Worm (Caenorhabditis elegans) whole organism, L1 larva: ENCODE data around the gene M02G9.4.
A peak's percentile ranks its signal among the peaks of the same experiment; 100 is the strongest.

Source experiments
- C16A3.4 ChIP-seq: fragments of 150-350 bp; optimal IDR thresholded peaks from 2 replicates; lab custom pipeline; 2014; ENCODE audit warnings: missing biosample characterization, missing genetic modification characterization
- alr-1 ChIP-seq: fragments of 200-800 bp; sonication (Bioruptor generic); optimal IDR thresholded peaks from 2 replicates; lab custom pipeline; 2018; ENCODE audit warnings: borderline replicate concordance, mild to moderate bottlenecking, missing genetic modification characterization, missing compliant biosample characterization
- blmp-1 ChIP-seq: fragments of 150-350 bp; optimal IDR thresholded peaks from 2 replicates; lab custom pipeline; 2014; ENCODE audit warnings: missing biosample characterization, missing genetic modification characterization
- ceh-8 ChIP-seq: fragments of 200-800 bp; sonication (Bioruptor generic); optimal IDR thresholded peaks from 2 replicates; lab custom pipeline; 2018; ENCODE audit warnings: mild to moderate bottlenecking, missing genetic modification characterization, moderate library complexity, missing compliant biosample characterization
- ceh-82 ChIP-seq, 3 experiments: fragments of 150-350 bp in 1 of 3; sonication (generic microtip) in 2 of 3; optimal IDR thresholded peaks; 2 replicates each; lab custom pipeline; 2014 to 2017; ENCODE audit warnings: missing biosample characterization in 3 of 3, missing genetic modification characterization in 3 of 3
- dpl-1 ChIP-seq, 3 experiments: fragments of 150-350 bp in 2 of 3; sonication (generic microtip) in 1 of 3; optimal IDR thresholded peaks; 2 replicates each; lab custom pipeline; 2014 to 2017; ENCODE audit warnings: missing biosample characterization in 3 of 3, missing genetic modification characterization in 3 of 3, missing genetic modification reagents in 3 of 3
- dsc-1 ChIP-seq: sonication (generic microtip); optimal IDR thresholded peaks from 2 replicates; lab custom pipeline; 2016; ENCODE audit warnings: mild to moderate bottlenecking, missing genetic modification characterization, missing compliant biosample characterization
- elt-3 ChIP-seq, 6 experiments: fragments of 150-350 bp in 1 of 6; sonication (generic microtip); optimal IDR thresholded peaks; 2 replicates each; lab custom pipeline; 2017 to 2018; ENCODE audit warnings: missing biosample characterization in 6 of 6, missing genetic modification characterization in 6 of 6, inconsistent platforms in 1 of 6
- fkh-4 ChIP-seq: sonication (generic microtip); optimal IDR thresholded peaks from 2 replicates; lab custom pipeline; 2016; ENCODE audit warnings: missing compliant biosample characterization, missing genetic modification characterization, borderline replicate concordance
- fkh-8 ChIP-seq: sonication (generic microtip); optimal IDR thresholded peaks from 2 replicates; lab custom pipeline; 2016; ENCODE audit warnings: mild to moderate bottlenecking, missing genetic modification characterization, missing compliant biosample characterization
- fos-1 ChIP-seq: fragments of 150-350 bp; optimal IDR thresholded peaks from 2 replicates; lab custom pipeline; 2014; ENCODE audit warnings: missing biosample characterization, missing genetic modification characterization
- hlh-17 ChIP-seq: fragments of 200-800 bp; sonication (Bioruptor generic); optimal IDR thresholded peaks from 2 replicates; lab custom pipeline; 2018; ENCODE audit warnings: missing genetic modification characterization, mild to moderate bottlenecking, missing compliant biosample characterization, moderate library complexity, borderline replicate concordance
- irx-1 ChIP-seq: sonication (generic microtip); optimal IDR thresholded peaks from 2 replicates; lab custom pipeline; 2016; ENCODE audit warnings: missing genetic modification characterization, missing compliant biosample characterization
- isw-1 ChIP-seq: fragments of 200-800 bp; sonication (Bioruptor generic); IDR thresholded peaks from 2 replicates; pipeline ENCODE4 v1.3.6; 2022; ENCODE audit warnings: missing genetic modification characterization, missing compliant biosample characterization
- jun-1 ChIP-seq: fragments of 150-350 bp; optimal IDR thresholded peaks from 2 replicates; lab custom pipeline; 2014; ENCODE audit warnings: missing biosample characterization, missing genetic modification reagents, missing genetic modification characterization
- lin-14 ChIP-seq: fragments of 200-800 bp; sonication (Bioruptor generic); optimal IDR thresholded peaks from 2 replicates; lab custom pipeline; 2018; ENCODE audit warnings: mild to moderate bottlenecking, missing genetic modification characterization, moderate library complexity, missing compliant biosample characterization
- lin-35 ChIP-seq, 2 experiments: fragments of 150-350 bp; optimal IDR thresholded peaks; 2 replicates each; lab custom pipeline; 2014; ENCODE audit warnings: missing biosample characterization in 2 of 2, missing genetic modification characterization in 2 of 2, missing genetic modification reagents in 2 of 2
- lir-3 ChIP-seq: sonication (generic microtip); optimal IDR thresholded peaks from 2 replicates; lab custom pipeline; 2016; ENCODE audit warnings: mild to moderate bottlenecking, missing genetic modification characterization, moderate library complexity, missing compliant biosample characterization; ENCODE audit not compliant: poor library complexity
- lsy-2 ChIP-seq, 2 experiments: fragments of 150-350 bp; optimal IDR thresholded peaks; 2 replicates each; lab custom pipeline; 2014; ENCODE audit warnings: missing biosample characterization in 2 of 2, missing genetic modification characterization in 2 of 2
- mdl-1 ChIP-seq, 2 experiments: fragments of 150-350 bp; optimal IDR thresholded peaks; 2 replicates each; lab custom pipeline; 2014 to 2017; ENCODE audit warnings: missing biosample characterization in 2 of 2, missing genetic modification characterization in 2 of 2, inconsistent platforms in 1 of 2
- mef-2 ChIP-seq: fragments of 150-350 bp; optimal IDR thresholded peaks from 2 replicates; lab custom pipeline; 2014; ENCODE audit warnings: missing biosample characterization, missing genetic modification characterization
- mep-1 ChIP-seq: fragments of 150-350 bp; optimal IDR thresholded peaks from 2 replicates; lab custom pipeline; 2014; ENCODE audit warnings: missing biosample characterization, missing genetic modification characterization
- nhr-11 ChIP-seq: fragments of 150-350 bp; optimal IDR thresholded peaks from 2 replicates; lab custom pipeline; 2014; ENCODE audit warnings: missing biosample characterization, missing genetic modification characterization
- nhr-12 ChIP-seq: sonication (generic microtip); optimal IDR thresholded peaks from 2 replicates; lab custom pipeline; 2017; ENCODE audit warnings: missing biosample characterization, missing genetic modification characterization
- nhr-19 ChIP-seq: fragments of 200-800 bp; sonication (Bioruptor generic); conservative IDR thresholded peaks from 2 replicates; pipeline ENCODE4 v1.3.6; 2022; ENCODE audit warnings: missing genetic modification characterization, missing compliant biosample characterization
- nhr-20 ChIP-seq: sonication (generic microtip); optimal IDR thresholded peaks from 2 replicates; lab custom pipeline; 2016; ENCODE audit warnings: mild to moderate bottlenecking, missing genetic modification characterization, missing compliant biosample characterization
- nhr-237 ChIP-seq: fragments of 150-350 bp; optimal IDR thresholded peaks from 2 replicates; lab custom pipeline; 2014; ENCODE audit warnings: missing biosample characterization, missing genetic modification characterization
- nhr-71 ChIP-seq: sonication (generic microtip); optimal IDR thresholded peaks from 2 replicates; lab custom pipeline; 2016; ENCODE audit warnings: mild to moderate bottlenecking, missing genetic modification characterization, moderate library complexity, missing compliant biosample characterization
- nhr-84 ChIP-seq: sonication (generic microtip); optimal IDR thresholded peaks from 2 replicates; lab custom pipeline; 2017; ENCODE audit warnings: missing biosample characterization, missing genetic modification characterization
- nhr-85 ChIP-seq: sonication (generic microtip); peaks from one replicate; lab custom pipeline; 2016; ENCODE audit warnings: missing genetic modification characterization, inconsistent platforms, missing compliant biosample characterization
- nhr-90 ChIP-seq: sonication (generic microtip); optimal IDR thresholded peaks from 2 replicates; lab custom pipeline; 2016; ENCODE audit warnings: mild to moderate bottlenecking, missing genetic modification characterization, missing compliant biosample characterization; ENCODE audit not compliant: poor library complexity
- pag-3 ChIP-seq: sonication (generic microtip); optimal IDR thresholded peaks from 2 replicates; lab custom pipeline; 2017; ENCODE audit warnings: missing genetic modification characterization, mild to moderate bottlenecking, missing compliant biosample characterization, antibody characterized with exemption, borderline replicate concordance; ENCODE audit not compliant: insufficient read depth
- rnt-1 ChIP-seq: sonication (generic microtip); optimal IDR thresholded peaks from 2 replicates; lab custom pipeline; 2016; ENCODE audit warnings: mild to moderate bottlenecking, missing genetic modification characterization, moderate library complexity, missing compliant biosample characterization
- skn-1 ChIP-seq: fragments of 150-350 bp; optimal IDR thresholded peaks from 2 replicates; lab custom pipeline; 2014; ENCODE audit warnings: missing biosample characterization, missing genetic modification characterization
- snpc-4 ChIP-seq: fragments of 150-350 bp; optimal IDR thresholded peaks from 2 replicates; lab custom pipeline; 2014; ENCODE audit warnings: missing biosample characterization, missing genetic modification characterization
- snu-23 ChIP-seq: sonication (generic microtip); optimal IDR thresholded peaks from 2 replicates; lab custom pipeline; 2016; ENCODE audit warnings: missing genetic modification characterization, missing compliant biosample characterization
- sptf-1 ChIP-seq: fragments of 150-350 bp; optimal IDR thresholded peaks from 2 replicates; lab custom pipeline; 2014; ENCODE audit warnings: missing biosample characterization, missing genetic modification characterization
- tbx-2 ChIP-seq: sonication (generic microtip); optimal IDR thresholded peaks from 2 replicates; lab custom pipeline; 2016; ENCODE audit warnings: missing genetic modification characterization, missing compliant biosample characterization
- unc-130 ChIP-seq: fragments of 150-350 bp; optimal IDR thresholded peaks from 2 replicates; lab custom pipeline; 2017; ENCODE audit warnings: missing biosample characterization, missing genetic modification characterization, inconsistent platforms
- vab-15 ChIP-seq: sonication (generic microtip); optimal IDR thresholded peaks from 2 replicates; lab custom pipeline; 2017; ENCODE audit warnings: missing genotype, mild to moderate bottlenecking, missing genetic modification characterization, missing compliant biosample characterization
- xbp-1 ChIP-seq: sonication (generic microtip); optimal IDR thresholded peaks from 2 replicates; lab custom pipeline; 2016; ENCODE audit warnings: missing genetic modification characterization, missing compliant biosample characterization
- zag-1 ChIP-seq: fragments of 150-350 bp; optimal IDR thresholded peaks from 2 replicates; lab custom pipeline; 2014; ENCODE audit warnings: missing biosample characterization, missing genetic modification characterization

Gene M02G9.4

DNA sequence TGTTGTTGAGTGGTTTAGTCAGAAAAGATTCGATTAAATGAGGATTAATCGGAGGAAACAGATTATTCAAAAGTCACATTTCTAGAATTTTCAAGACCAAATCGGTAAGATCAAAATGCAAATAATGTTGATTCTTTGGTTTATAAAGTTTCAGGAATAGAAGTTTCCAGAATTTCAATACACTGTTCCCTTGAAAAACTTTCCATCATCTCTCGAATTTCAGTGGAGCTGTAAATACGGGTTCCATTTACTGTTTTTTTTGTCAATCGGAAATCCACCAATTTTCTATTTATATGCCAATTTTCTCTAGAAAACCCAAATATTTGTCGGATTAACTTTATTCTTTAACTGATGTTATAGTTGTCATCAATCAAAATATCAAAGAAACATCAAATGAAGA, 34.0 kb upstream of the M02G9.4 start:
- TF ChIP-seq fkh-8 (tag; lab: Kevin White, UChicago) (peak; percentile 33), hlh-17 (GFP tag; lab: Kevin White, UChicago) (no peak), dsc-1 (peak; percentile 56)
- TF ChIP-seq, all 84 proteins: peak for 2

DNA sequence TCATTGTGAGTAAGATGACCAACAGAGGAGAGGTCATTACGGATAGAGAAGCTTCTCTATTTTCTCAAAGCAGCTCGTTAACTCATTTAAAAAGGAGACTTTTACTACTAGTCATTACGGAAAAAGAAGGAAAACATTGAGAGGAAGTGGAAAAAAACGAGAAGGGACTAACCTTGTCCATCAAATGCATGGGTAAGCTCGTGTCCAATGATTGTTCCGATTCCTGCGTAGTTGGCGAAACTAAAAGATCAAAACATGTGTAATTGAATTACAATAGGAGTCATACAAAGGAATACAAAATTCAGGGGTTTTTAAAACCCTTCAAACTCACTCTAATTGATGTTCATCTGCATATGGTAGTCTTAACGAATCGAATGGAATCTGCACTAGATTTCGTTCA, 32.1 kb upstream of the M02G9.4 start:
- TF ChIP-seq nhr-19 (GFP tag; lab: Robert Waterston, UW) (no peak), pag-3 (tag; lab: Kevin White, UChicago) (no peak), jun-1 (no peak), mep-1 (tag; lab: Kevin White, UChicago) (no peak)

DNA sequence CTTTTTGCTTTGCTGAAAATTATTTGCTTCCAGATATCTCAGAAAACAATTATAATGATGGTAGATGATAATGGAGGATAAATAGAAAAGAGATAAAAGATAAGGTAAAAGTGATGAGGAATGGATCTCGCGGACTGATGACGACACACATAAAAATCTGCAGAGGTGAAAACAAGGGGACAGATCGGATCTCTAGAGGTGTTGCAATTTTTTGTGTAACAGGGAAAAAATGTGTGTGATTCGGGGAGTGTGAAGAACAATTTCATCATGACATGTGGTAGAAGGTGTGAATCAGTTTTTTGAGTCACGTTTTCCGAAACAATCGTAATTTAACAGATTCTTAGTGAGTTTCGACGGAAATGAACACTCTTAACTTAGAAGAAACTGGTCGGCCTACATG, 28.2 kb upstream of the M02G9.4 start:
- TF ChIP-seq lsy-2 (tag; optimal IDR thresholded peaks at IDR 0.05; lab: Kevin White, UChicago) (peak in 1 of 2 experiments; percentile 1), elt-3 (tag; optimal IDR thresholded peaks at IDR 0.05; lab: Kevin White, UChicago) (peak in 1 of 6 experiments; percentile 29), unc-130 (tag; lab: Kevin White, UChicago) (peak; percentile 45), nhr-19 (GFP tag; lab: Robert Waterston, UW) (no peak), nhr-84 (tag; lab: Kevin White, UChicago) (no peak), nhr-71 (peak; percentile 53), snu-23 (peak; percentile 29), rnt-1 (tag; lab: Kevin White, UChicago) (peak; percentile 44), nhr-90 (tag; lab: Kevin White, UChicago) (no peak), isw-1 (no peak), blmp-1 (tag; lab: Kevin White, UChicago) (peak; percentile 91), fkh-4 (tag; lab: Kevin White, UChicago) (no peak), nhr-20 (tag; lab: Kevin White, UChicago) (peak; percentile 2), lin-14 (peak; percentile 67)

DNA sequence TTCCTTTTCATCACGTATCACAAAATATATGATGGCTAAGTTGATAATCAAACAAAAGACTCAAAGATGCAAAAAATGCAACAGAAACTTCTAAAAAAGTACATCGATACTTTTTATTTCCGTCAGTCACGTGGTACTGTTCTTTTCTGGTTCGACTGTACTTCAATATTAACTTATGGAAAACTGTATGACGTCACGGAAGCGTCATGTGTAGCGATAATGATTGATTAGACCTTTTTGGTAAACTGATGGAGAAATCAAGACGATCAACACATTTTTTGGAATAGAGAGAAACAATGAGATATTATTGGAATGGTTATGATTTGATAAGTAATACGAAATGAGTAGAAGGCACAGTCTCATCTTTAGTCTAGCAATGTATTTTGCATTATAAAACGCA, 22.8 kb upstream of the M02G9.4 start:
- TF ChIP-seq pag-3 (tag; lab: Kevin White, UChicago), result no peak
- TF ChIP-seq nhr-85, result peak; percentile 96
- no peak for TF ChIP-seq dsc-1
- TF ChIP-seq nhr-12, result no peak
- TF ChIP-seq nhr-90 (tag; lab: Kevin White, UChicago), result peak; percentile 58
- TF ChIP-seq ceh-82 (tag; optimal IDR thresholded peaks at IDR 0.05; lab: Kevin White, UChicago), result no peak
- TF ChIP-seq sptf-1 (tag; lab: Kevin White, UChicago), result no peak
- TF ChIP-seq vab-15 (tag; lab: Kevin White, UChicago), result peak; percentile 23
- TF ChIP-seq mdl-1 (tag; optimal IDR thresholded peaks at IDR 0.05; lab: Kevin White, UChicago), result peak in 1 of 2 experiments; percentile 48
- no peak for TF ChIP-seq nhr-11
- no peak for TF ChIP-seq xbp-1
- no peak for TF ChIP-seq fkh-4 (tag; lab: Kevin White, UChicago)
- TF ChIP-seq nhr-71, result peak; percentile 71
- TF ChIP-seq snu-23, result peak; percentile 51
- peak; percentile 50 for TF ChIP-seq lin-14
- peak in 2 of 6 experiments; percentile 59 to 92 for TF ChIP-seq elt-3 (tag; optimal IDR thresholded peaks at IDR 0.05; lab: Kevin White, UChicago)
- TF ChIP-seq nhr-20 (tag; lab: Kevin White, UChicago), result peak; percentile 77
- TF ChIP-seq ceh-8 (GFP tag; lab: Kevin White, UChicago), result no peak
- TF ChIP-seq alr-1 (tag; lab: Kevin White, UChicago), result no peak
- TF ChIP-seq tbx-2 (tag; lab: Kevin White, UChicago), result peak; percentile 37
- TF ChIP-seq lsy-2 (tag; optimal IDR thresholded peaks at IDR 0.05; lab: Kevin White, UChicago), result peak in 1 of 2 experiments; percentile 43
- TF ChIP-seq snpc-4 (tag; lab: Kevin White, UChicago), result no peak
- TF ChIP-seq irx-1 (tag; lab: Kevin White, UChicago), result no peak
- TF ChIP-seq lir-3 (tag; lab: Kevin White, UChicago), result no peak
- no peak for TF ChIP-seq C16A3.4
- no peak for TF ChIP-seq fos-1 (tag; lab: Kevin White, UChicago)
- TF ChIP-seq blmp-1 (tag; lab: Kevin White, UChicago), result peak; percentile 57
- TF ChIP-seq skn-1 (tag; lab: Kevin White, UChicago), result no peak
- TF ChIP-seq nhr-19 (GFP tag; lab: Robert Waterston, UW), result peak; percentile 32; the same call in 1 of the 2 replicates
- TF ChIP-seq nhr-237 (tag; lab: Kevin White, UChicago), result no peak
- peak in 1 of 2 experiments; percentile 66 for TF ChIP-seq lin-35 (GFP tag; optimal IDR thresholded peaks at IDR 0.05; lab: Kevin White, UChicago)
- TF ChIP-seq dpl-1 (GFP tag; optimal IDR thresholded peaks at IDR 0.05; lab: Kevin White, UChicago), result peak in 1 of 3 experiments; percentile 17
- no peak for TF ChIP-seq mef-2 (tag; lab: Kevin White, UChicago)
- TF ChIP-seq zag-1 (tag; lab: Kevin White, UChicago), result no peak
